Worm (Caenorhabditis elegans) whole organism, young adult: ENCODE measurements around the gene F20D6.9.

Experiments
- ZK185.1 ChIP-seq: sonication (generic microtip); optimal IDR thresholded peaks from 2 replicates; lab custom pipeline; 2016; ENCODE audit warnings: mild to moderate bottlenecking, missing genetic modification characterization, missing compliant biosample characterization; ENCODE audit not compliant: poor library complexity, severe bottlenecking
- ama-1 ChIP-seq, 3 experiments: fragments of 150-350 bp in 1 of 3; sonication (generic microtip) in 2 of 3; optimal IDR thresholded peaks; 2 replicates each; lab custom pipeline; 2014 to 2018; ENCODE audit warnings: missing biosample characterization in 2 of 3, missing genetic modification characterization in 2 of 3, missing genetic modification reagents in 2 of 3
- attf-5 ChIP-seq: fragments of 200-800 bp; sonication (Bioruptor generic); optimal IDR thresholded peaks from 2 replicates; lab custom pipeline; 2018; ENCODE audit warnings: mild to moderate bottlenecking, missing genetic modification characterization, missing compliant biosample characterization
- ccch-3 ChIP-seq: fragments of 200-800 bp; sonication (Bioruptor generic); optimal IDR thresholded peaks from 2 replicates; lab custom pipeline; 2018; ENCODE audit warnings: mild to moderate bottlenecking, missing genetic modification characterization, missing compliant biosample characterization
- nfya-1 ChIP-seq: sonication (generic microtip); optimal IDR thresholded peaks from 2 replicates; lab custom pipeline; 2017; ENCODE audit warnings: antibody characterized with exemption, missing compliant biosample characterization, missing genetic modification characterization, borderline replicate concordance; ENCODE audit not compliant: insufficient read depth
- somi-1 ChIP-seq: fragments of 200-800 bp; sonication (Bioruptor generic); optimal IDR thresholded peaks from 2 replicates; lab custom pipeline; 2018; ENCODE audit warnings: mild to moderate bottlenecking, missing genetic modification characterization, missing compliant biosample characterization
- tbp1 ChIP-seq: fragments of 200-800 bp; sonication (Bioruptor generic); optimal IDR thresholded peaks from 2 replicates; lab custom pipeline; 2018; ENCODE audit warnings: mild to moderate bottlenecking, missing genetic modification characterization, missing compliant biosample characterization
- tbx-9 ChIP-seq: sonication (generic microtip); optimal IDR thresholded peaks from 2 replicates; lab custom pipeline; 2016; ENCODE audit warnings: borderline replicate concordance, missing genetic modification characterization, inconsistent platforms, missing compliant biosample characterization

DNA sequence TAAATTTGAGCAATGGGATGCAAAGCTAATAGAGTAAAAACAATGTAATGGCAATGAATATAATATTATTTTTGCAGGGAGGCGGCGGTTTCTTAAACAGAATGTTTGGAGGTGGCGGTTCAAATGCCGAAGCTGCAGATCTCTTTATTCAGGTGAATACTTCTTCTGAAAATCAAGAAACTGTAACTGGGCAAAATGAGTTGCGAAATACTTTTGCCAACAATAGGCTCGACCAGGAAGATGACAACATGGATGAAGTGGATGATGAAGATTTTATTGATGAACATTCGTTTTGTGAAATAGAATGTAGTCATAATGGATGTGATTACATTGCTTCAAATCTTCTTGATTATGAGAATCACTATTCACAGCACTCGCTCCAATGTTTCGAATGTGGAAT, 46.4 kb downstream of the F20D6.9 start:
- TF ChIP-seq ama-1 (optimal IDR thresholded peaks at IDR 0.05; lab: Kevin White, UChicago) (no peak), ama-1 (GFP tag; optimal IDR thresholded peaks at IDR 0.05; lab: Kevin White, UChicago) (no peak), attf-5 (no peak), tbx-9 (tag; lab: Kevin White, UChicago) (no peak), ZK185.1 (tag; lab: Kevin White, UChicago) (no peak), ccch-3 (GFP tag; lab: Kevin White, UChicago) (no peak), nfya-1 (no peak), tbp1 (GFP tag; lab: Kevin White, UChicago) (no peak), somi-1 (GFP tag; lab: Kevin White, UChicago) (no peak)
